Worm (Caenorhabditis elegans): ENCODE measurements around the gene T05B11.4.

DNA sequence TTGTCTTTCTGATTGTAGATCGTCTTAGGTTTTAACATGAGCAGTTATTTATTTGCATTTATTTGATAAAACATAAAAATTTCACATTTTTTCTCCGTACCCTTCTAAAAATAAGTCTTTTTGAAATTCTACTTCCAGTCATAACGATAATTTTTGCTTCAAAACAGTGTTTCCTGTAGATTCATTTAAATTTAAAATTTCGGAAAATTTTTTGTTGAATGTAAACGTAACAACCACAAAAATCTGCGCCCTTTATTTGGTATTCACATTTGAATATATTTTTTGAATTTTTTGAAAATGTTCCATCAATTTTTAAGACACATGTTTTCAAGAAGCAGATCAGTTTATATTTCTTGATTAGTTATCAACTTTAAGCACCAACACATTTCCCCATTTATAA lies 9.1 kb downstream of the T05B11.4 start:
- TF ChIP-seq lin-39 (tag; optimal IDR thresholded peaks at IDR 0.05) = no peak
- no peak for TF ChIP-seq ztf-11 (tag; optimal IDR thresholded peaks at IDR 0.05)
- TF ChIP-seq nhr-23 (tag; optimal IDR thresholded peaks at IDR 0.05) = no peak
- no peak for TF ChIP-seq snpc-4 (tag; optimal IDR thresholded peaks at IDR 0.05)
- TF ChIP-seq ceh-16 (tag; optimal IDR thresholded peaks at IDR 0.05) = no peak
- no peak for TF ChIP-seq ceh-82 (tag; optimal IDR thresholded peaks at IDR 0.05)
- TF ChIP-seq aly-2 (tag; optimal IDR thresholded peaks at IDR 0.05) = no peak
